Worm (Caenorhabditis elegans) whole organism, L4 larva: ENCODE results near the gene dmsr-12.

ENCODE experiments used
- F37D6.2 ChIP-seq: sonication (generic microtip); optimal IDR thresholded peaks from 2 replicates; lab custom pipeline; 2016; ENCODE audit warnings: mild to moderate bottlenecking, missing genetic modification characterization, missing compliant biosample characterization
- aly-2 ChIP-seq: sonication (generic microtip); optimal IDR thresholded peaks from 2 replicates; lab custom pipeline; 2018; ENCODE audit warnings: missing biosample characterization, missing genetic modification characterization
- ama-1 ChIP-seq: fragments of 150-350 bp; optimal IDR thresholded peaks from 2 replicates; lab custom pipeline; 2014; ENCODE audit warnings: inconsistent platforms, mixed read lengths
- ceh-82 ChIP-seq: sonication (generic microtip); optimal IDR thresholded peaks from 2 replicates; lab custom pipeline; 2017; ENCODE audit warnings: missing biosample characterization, missing genetic modification characterization
- cey-2 ChIP-seq: sonication (generic microtip); optimal IDR thresholded peaks from 3 replicates; lab custom pipeline; 2017; ENCODE audit warnings: missing genetic modification characterization, mild to moderate bottlenecking, missing compliant biosample characterization, antibody characterized with exemption, borderline replicate concordance; ENCODE audit not compliant: insufficient read depth
- lin-1 ChIP-seq: fragments of 200-800 bp; sonication (Bioruptor generic); IDR thresholded peaks from 2 replicates; pipeline ENCODE4 v1.3.6; 2022; ENCODE audit warnings: missing genetic modification reagents, missing genetic modification characterization, missing compliant biosample characterization
- mxl-3 ChIP-seq: fragments of 200-800 bp; sonication (Bioruptor generic); optimal IDR thresholded peaks from 2 replicates; lab custom pipeline; 2018; ENCODE audit warnings: mild to moderate bottlenecking, missing genetic modification characterization, missing compliant biosample characterization
- nhr-25 ChIP-seq: sonication (generic microtip); optimal IDR thresholded peaks from 2 replicates; lab custom pipeline; 2017; ENCODE audit warnings: missing genetic modification characterization, mild to moderate bottlenecking, missing compliant biosample characterization, antibody characterized with exemption, moderate library complexity, borderline replicate concordance; ENCODE audit not compliant: insufficient read depth
- nhr-76 ChIP-seq: fragments of 150-350 bp; optimal IDR thresholded peaks from 2 replicates; lab custom pipeline; 2014; ENCODE audit warnings: missing biosample characterization, missing genetic modification characterization
- pqm-1 ChIP-seq: sonication (generic microtip); optimal IDR thresholded peaks from 2 replicates; lab custom pipeline; 2017; ENCODE audit warnings: missing biosample characterization, missing genetic modification characterization
- sdz-12 ChIP-seq: fragments of 200-800 bp; sonication (Bioruptor generic); optimal IDR thresholded peaks from 2 replicates; lab custom pipeline; 2018; ENCODE audit warnings: mild to moderate bottlenecking, missing genetic modification characterization, missing compliant biosample characterization
- snpc-4 ChIP-seq: fragments of 150-350 bp; optimal IDR thresholded peaks from 2 replicates; lab custom pipeline; 2014; ENCODE audit warnings: missing biosample characterization, missing genetic modification characterization
- zfp-2 ChIP-seq: sonication (generic microtip); optimal IDR thresholded peaks from 2 replicates; lab custom pipeline; 2016; ENCODE audit warnings: mild to moderate bottlenecking, missing genetic modification characterization, missing compliant biosample characterization

- TF ChIP-seq ama-1 = no peak
- TF ChIP-seq lin-1 (GFP tag; lab: Robert Waterston, UW) = no peak
- no peak for TF ChIP-seq snpc-4 (tag; lab: Kevin White, UChicago)
- no peak for TF ChIP-seq nhr-25 (tag; lab: Kevin White, UChicago)
- TF ChIP-seq mxl-3 (GFP tag; lab: Kevin White, UChicago) = no peak
- TF ChIP-seq sdz-12 (GFP tag; lab: Kevin White, UChicago) = no peak
- no peak for TF ChIP-seq cey-2 (tag; lab: Kevin White, UChicago)
- no peak for TF ChIP-seq pqm-1
- no peak for TF ChIP-seq nhr-76 (tag; lab: Kevin White, UChicago)
- no peak for TF ChIP-seq ceh-82 (tag; lab: Kevin White, UChicago)
- TF ChIP-seq aly-2 (tag; lab: Kevin White, UChicago) = no peak
- TF ChIP-seq zfp-2 (tag; lab: Kevin White, UChicago) = no peak
- no peak for TF ChIP-seq F37D6.2 (tag; lab: Kevin White, UChicago)
Measured at ce11 chrV:6764972-6765371, 41.3 kb downstream of the dmsr-12 start, which contains the start of gene bbs-8.
